Fruit fly (Drosophila melanogaster): ENCODE measurements around the gene CG13308.

CG13308 gene

dm6 chr3L:8841757-8842156 lies 33.4 kb downstream of the CG13308 start (continued):
- TF ChIP-seq topi (GFP tag; optimal IDR thresholded peaks at IDR 0.05) = peak; percentile 68
- peak; percentile 68 for TF ChIP-seq esn (GFP tag; optimal IDR thresholded peaks at IDR 0.05)
- TF ChIP-seq CG15336 (GFP tag; IDR thresholded peaks at IDR 0.05) = no peak
- TF ChIP-seq CG4318 (GFP tag; optimal IDR thresholded peaks at IDR 0.05) = no peak
- TF ChIP-seq CG34406 (GFP tag; optimal IDR thresholded peaks at IDR 0.05) = peak; percentile 52
- TF ChIP-seq Sox14 (GFP tag; optimal IDR thresholded peaks at IDR 0.05) = peak; percentile 57
- TF ChIP-seq CG7368 (GFP tag; optimal IDR thresholded peaks at IDR 0.05) = no peak
- TF ChIP-seq CG9139 (GFP tag; optimal IDR thresholded peaks at IDR 0.05) = no peak
- no peak for TF ChIP-seq CG6276 (GFP tag; optimal IDR thresholded peaks at IDR 0.05)
- TF ChIP-seq acj6 (GFP tag; optimal IDR thresholded peaks at IDR 0.05) = peak; percentile 61
- peak; percentile 17 for TF ChIP-seq CG8632 (GFP tag; optimal IDR thresholded peaks at IDR 0.05)
- peak; percentile 59 for TF ChIP-seq lz (GFP tag; optimal IDR thresholded peaks at IDR 0.05)
- no peak for TF ChIP-seq Blimp-1 (GFP tag; optimal IDR thresholded peaks at IDR 0.05)
- TF ChIP-seq CG6163 (GFP tag; IDR thresholded peaks at IDR 0.05) = peak; percentile 64; the same call in 2 of the 3 replicates
- TF ChIP-seq Gug (GFP tag; IDR thresholded peaks at IDR 0.05) = peak; percentile 24; the same call in 1 of the 2 replicates
- TF ChIP-seq achi (GFP tag; optimal IDR thresholded peaks at IDR 0.05) = peak; percentile 52
- TF ChIP-seq Hr38 (GFP tag; optimal IDR thresholded peaks at IDR 0.05) = no peak
- TF ChIP-seq CG8119 (GFP tag; IDR thresholded peaks at IDR 0.05) = peak; percentile 38; the same call in 1 of the 3 replicates

dm6 chr3L:8842359-8842758 lies 34.0 kb downstream of the CG13308 start:
- TF ChIP-seq Hr4 (GFP tag; optimal IDR thresholded peaks at IDR 0.05) = no peak
- TF ChIP-seq svp (GFP tag) = peak; percentile 64
- TF ChIP-seq eg (GFP tag; IDR thresholded peaks at IDR 0.05) = 0 out of 3 replicates have a peak, but pooled peaks have one; percentile 6
- TF ChIP-seq Eip78C (GFP tag) = peak; percentile 16
- no peak for TF ChIP-seq Eip93F (GFP tag; optimal IDR thresholded peaks at IDR 0.05)
- TF ChIP-seq fkh (GFP tag; optimal IDR thresholded peaks at IDR 0.05) = peak; percentile 19
- TF ChIP-seq vri (GFP tag; optimal IDR thresholded peaks at IDR 0.05) = peak; percentile 80

dm6 chr3L:8849817-8850216 lies 41.5 kb downstream of the CG13308 start:
- TF ChIP-seq CG9139 (GFP tag; optimal IDR thresholded peaks at IDR 0.05) (no peak), pdm3 (GFP tag; optimal IDR thresholded peaks at IDR 0.05) (no peak), Eip75B (GFP tag; optimal IDR thresholded peaks at IDR 0.05) (no peak), Blimp-1 (GFP tag; optimal IDR thresholded peaks at IDR 0.05) (no peak), eg (GFP tag; IDR thresholded peaks at IDR 0.05) (no peak), Sox102F (GFP tag; optimal IDR thresholded peaks at IDR 0.05) (no peak), Lpt (GFP tag; optimal IDR thresholded peaks at IDR 0.05) (no peak), CG7368 (GFP tag; optimal IDR thresholded peaks at IDR 0.05) (no peak), CG34406 (GFP tag; optimal IDR thresholded peaks at IDR 0.05) (no peak), Sox15 (GFP tag; optimal IDR thresholded peaks at IDR 0.05) (no peak), dsx (GFP tag; optimal IDR thresholded peaks at IDR 0.05; ENCODE audit: poor library complexity, severe bottlenecking) (no peak), Eip93F (GFP tag; optimal IDR thresholded peaks at IDR 0.05) (no peak), CG8119 (GFP tag; IDR thresholded peaks at IDR 0.05) (no peak)

DNA sequence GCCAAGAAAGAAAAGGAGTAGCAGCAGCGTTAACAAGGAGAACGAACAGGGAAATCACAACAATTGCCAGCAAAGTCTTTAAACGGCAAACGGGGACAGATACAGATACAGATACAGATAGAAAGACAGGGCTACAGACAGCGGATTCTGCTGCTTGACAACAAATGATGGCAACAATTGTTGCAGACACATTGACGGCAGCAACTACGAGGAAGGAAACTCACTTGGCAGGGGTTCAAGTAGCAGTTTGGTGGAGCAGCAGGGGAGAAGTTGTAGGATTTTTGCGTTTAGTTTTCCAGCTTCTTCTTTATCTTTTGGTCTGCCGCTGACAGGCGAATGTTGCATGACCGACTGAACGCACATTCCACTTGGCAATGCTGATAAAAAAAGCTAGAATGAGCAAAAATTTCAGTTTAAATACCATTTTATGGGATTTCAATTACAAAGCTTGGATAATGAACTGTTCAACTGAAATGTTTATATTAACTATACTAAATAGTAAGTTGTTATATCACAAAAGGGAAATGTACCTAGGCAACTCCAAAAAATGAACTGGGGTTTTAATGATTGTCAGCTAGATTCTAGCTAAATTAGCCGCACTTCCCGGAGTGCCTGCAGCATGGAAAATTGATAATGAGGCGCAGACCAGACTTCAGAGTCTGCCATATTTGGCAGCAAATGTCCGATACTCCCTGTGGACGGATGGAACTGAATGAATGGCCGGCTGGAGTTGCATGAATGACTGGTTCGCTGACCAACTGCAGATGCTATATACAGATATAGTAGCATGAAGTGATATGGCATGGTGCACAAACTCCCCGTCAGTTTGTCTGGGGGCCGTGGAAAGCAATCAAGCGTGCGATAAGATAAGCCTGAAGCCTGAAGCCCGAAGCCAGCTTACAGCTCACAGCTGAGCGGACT lies 42.7 kb downstream of the CG13308 start:
- no peak for TF ChIP-seq Hr39 (GFP tag; optimal IDR thresholded peaks at IDR 0.05)
- TF ChIP-seq svp (GFP tag) = peak; percentile 62
- 0 out of 3 replicates have a peak, but pooled peaks have one; percentile 18 for TF ChIP-seq CG8119 (GFP tag; IDR thresholded peaks at IDR 0.05)
- TF ChIP-seq CG32006 (GFP tag; optimal IDR thresholded peaks at IDR 0.05) = peak; percentile 19
- TF ChIP-seq CG6808 (GFP tag; optimal IDR thresholded peaks at IDR 0.05) = peak; percentile 1
- TF ChIP-seq topi (GFP tag; optimal IDR thresholded peaks at IDR 0.05) = no peak
- TF ChIP-seq Eip78C (GFP tag) = peak; percentile 54
- TF ChIP-seq dsx (GFP tag; optimal IDR thresholded peaks at IDR 0.05; ENCODE audit: poor library complexity, severe bottlenecking) = peak; percentile 58
